Worm (Caenorhabditis elegans) whole organism, L3 larva: ENCODE results near the gene zmp-4.

ENCODE experiments used
- ceh-16 ChIP-seq: sonication (generic microtip); optimal IDR thresholded peaks from 2 replicates; lab custom pipeline; 2017; ENCODE audit warnings: missing biosample characterization, missing genetic modification characterization
- ceh-28 ChIP-seq: fragments of 150-350 bp; optimal IDR thresholded peaks from 2 replicates; lab custom pipeline; 2014; ENCODE audit warnings: missing biosample characterization, missing genetic modification reagents, missing genetic modification characterization
- egl-27 ChIP-seq: sonication (generic microtip); optimal IDR thresholded peaks from 4 replicates; lab custom pipeline; 2017; ENCODE audit warnings: missing biosample characterization, missing genetic modification reagents, missing genetic modification characterization
- elt-1 ChIP-seq: fragments of 150-350 bp; optimal IDR thresholded peaks from 2 replicates; lab custom pipeline; 2014; ENCODE audit warnings: missing biosample characterization, missing genetic modification characterization
- elt-2 ChIP-seq: sonication (generic microtip); optimal IDR thresholded peaks from 2 replicates; lab custom pipeline; 2016; ENCODE audit warnings: missing genetic modification reagents, mild to moderate bottlenecking, missing genetic modification characterization, missing compliant biosample characterization
- elt-3 ChIP-seq, 3 experiments: fragments of 150-350 bp in 1 of 3; sonication (generic microtip) in 2 of 3; optimal IDR thresholded peaks; 2 replicates in 2 of 3; 4 replicates in 1 of 3; lab custom pipeline; 2014 to 2017; ENCODE audit warnings: missing biosample characterization in 3 of 3, missing genetic modification characterization in 3 of 3
- fkh-2 ChIP-seq: fragments of 150-350 bp; optimal IDR thresholded peaks from 2 replicates; lab custom pipeline; 2014; ENCODE audit warnings: missing biosample characterization, missing genetic modification reagents, missing genetic modification characterization
- fos-1 ChIP-seq: fragments of 150-350 bp; optimal IDR thresholded peaks from 2 replicates; lab custom pipeline; 2014; ENCODE audit warnings: missing biosample characterization, missing genetic modification characterization
- lin-15B ChIP-seq: fragments of 150-350 bp; optimal IDR thresholded peaks from 2 replicates; lab custom pipeline; 2014; ENCODE audit warnings: missing biosample characterization, missing genetic modification characterization
- lin-39 ChIP-seq: fragments of 150-350 bp; optimal IDR thresholded peaks from 2 replicates; lab custom pipeline; 2018; ENCODE audit warnings: missing biosample characterization, missing genetic modification reagents, missing genetic modification characterization
- nfya-1 ChIP-seq: sonication (generic microtip); optimal IDR thresholded peaks from 2 replicates; lab custom pipeline; 2017; ENCODE audit warnings: missing genetic modification characterization, mild to moderate bottlenecking, missing compliant biosample characterization, antibody characterized with exemption, moderate library complexity; ENCODE audit not compliant: insufficient read depth
- nhr-12 ChIP-seq: fragments of 150-350 bp; optimal IDR thresholded peaks from 2 replicates; lab custom pipeline; 2014; ENCODE audit warnings: missing biosample characterization, missing genetic modification characterization
- nhr-23 ChIP-seq: fragments of 150-350 bp; optimal IDR thresholded peaks from 2 replicates; lab custom pipeline; 2014; ENCODE audit warnings: missing biosample characterization, missing genetic modification reagents, missing genetic modification characterization
- nhr-28 ChIP-seq: fragments of 150-350 bp; optimal IDR thresholded peaks from 2 replicates; lab custom pipeline; 2014; ENCODE audit warnings: missing biosample characterization, missing genetic modification characterization
- nhr-67 ChIP-seq: fragments of 150-350 bp; optimal IDR thresholded peaks from 2 replicates; lab custom pipeline; 2014; ENCODE audit warnings: missing biosample characterization, missing genetic modification characterization
- nhr-77 ChIP-seq: fragments of 150-350 bp; optimal IDR thresholded peaks from 2 replicates; lab custom pipeline; 2014; ENCODE audit warnings: missing biosample characterization, missing genetic modification characterization
- pha-4 ChIP-seq: fragments of 150-350 bp; optimal IDR thresholded peaks from 2 replicates; lab custom pipeline; 2014; ENCODE audit warnings: missing biosample characterization, missing genetic modification reagents, missing genetic modification characterization
- sea-2 ChIP-seq: fragments of 150-350 bp; sonication (generic microtip); optimal IDR thresholded peaks from 4 replicates; lab custom pipeline; 2014; ENCODE audit warnings: missing biosample characterization, missing genetic modification reagents, missing genetic modification characterization
- snpc-4 ChIP-seq: fragments of 150-350 bp; optimal IDR thresholded peaks from 2 replicates; lab custom pipeline; 2014; ENCODE audit warnings: missing biosample characterization, missing genetic modification characterization
- tbx-2 ChIP-seq: sonication (generic microtip); optimal IDR thresholded peaks from 2 replicates; lab custom pipeline; 2016; ENCODE audit warnings: mild to moderate bottlenecking, missing genetic modification characterization, missing compliant biosample characterization
- ztf-11 ChIP-seq: fragments of 150-350 bp; optimal IDR thresholded peaks from 2 replicates; lab custom pipeline; 2014; ENCODE audit warnings: missing biosample characterization, missing genetic modification characterization
- ztf-4 ChIP-seq: fragments of 150-350 bp; optimal IDR thresholded peaks from 2 replicates; lab custom pipeline; 2014; ENCODE audit warnings: missing biosample characterization, missing genetic modification characterization

zmp-4 gene

ce11 chrV:14876257-14876656 is 45.2 kb downstream of the zmp-4 start:
- peak; percentile 17 for TF ChIP-seq lin-15B (tag; lab: Kevin White, UChicago)
- peak; percentile 98 for TF ChIP-seq snpc-4 (tag; lab: Kevin White, UChicago)
- TF ChIP-seq nhr-23 (tag; lab: Kevin White, UChicago), result peak; percentile 3
- TF ChIP-seq ztf-11 (tag; lab: Kevin White, UChicago), result no peak
- TF ChIP-seq tbx-2 (tag; lab: Kevin White, UChicago), result peak; percentile 16
- TF ChIP-seq elt-2 (tag; lab: Kevin White, UChicago), result peak; percentile 0
- TF ChIP-seq egl-27, result no peak
- peak in 1 of 3 experiments; percentile 3 for TF ChIP-seq elt-3 (tag; optimal IDR thresholded peaks at IDR 0.05; lab: Kevin White, UChicago)
- TF ChIP-seq nfya-1 (tag; lab: Kevin White, UChicago), result peak; percentile 31

- no peak for TF ChIP-seq pha-4 (tag; lab: Kevin White, UChicago)
- no peak for TF ChIP-seq nhr-77 (tag; lab: Kevin White, UChicago)
Observed at ce11 chrV:14875371-14875770, 46.0 kb downstream of the zmp-4 start, which contains the start of gene ZC412.5. TSS of gene ZC412.5 (minus strand) at chrV:14875471.

ce11 chrV:14871365-14871764 is 50.0 kb downstream of the zmp-4 start, which contains the start of gene ZC412.3:
TSS of gene ZC412.3 (minus strand) at chrV:14871547.
- no peak for TF ChIP-seq nhr-28 (tag; lab: Kevin White, UChicago)
- TF ChIP-seq lin-39 (tag; lab: Kevin White, UChicago), result peak; percentile 55
- TF ChIP-seq fkh-2 (tag; lab: Kevin White, UChicago), result no peak
- TF ChIP-seq nhr-12 (tag; lab: Kevin White, UChicago), result no peak
- no peak for TF ChIP-seq nhr-23 (tag; lab: Kevin White, UChicago)
- TF ChIP-seq ztf-4, result no peak

- TF ChIP-seq lin-39 (tag; lab: Kevin White, UChicago) (no peak), ztf-4 (no peak), ceh-28 (tag; lab: Kevin White, UChicago) (no peak), pha-4 (tag; lab: Kevin White, UChicago) (no peak), elt-1 (no peak), sea-2 (GFP tag; lab: Kevin White, UChicago) (no peak), nhr-67 (tag; lab: Kevin White, UChicago) (no peak), nhr-12 (tag; lab: Kevin White, UChicago) (no peak), fos-1 (no peak), ceh-16 (no peak)
Observed at ce11 chrV:14868181-14868580, 53.2 kb downstream of the zmp-4 start, which contains the start of gene gcy-14. TSS of gene gcy-14 (minus strand) at chrV:14868281.
